Worm (Caenorhabditis elegans) whole organism, L4 larva: Measurements from ENCODE around the gene oac-23.
A peak's percentile ranks its signal among the peaks of the same experiment; 100 is the strongest.

Experiments
- D1046.2 ChIP-seq: fragments of 200-800 bp; sonication (Bioruptor generic); IDR thresholded peaks from 2 replicates; pipeline ENCODE4 v1.3.6; 2022; ENCODE audit warnings: missing genetic modification characterization, missing compliant biosample characterization
- F37D6.2 ChIP-seq: sonication (generic microtip); optimal IDR thresholded peaks from 2 replicates; lab custom pipeline; 2016; ENCODE audit warnings: mild to moderate bottlenecking, missing genetic modification characterization, missing compliant biosample characterization
- F49E8.2 ChIP-seq: sonication (generic microtip); optimal IDR thresholded peaks from 2 replicates; lab custom pipeline; 2016; ENCODE audit warnings: missing compliant biosample characterization, mild to moderate bottlenecking, missing genetic modification characterization, borderline replicate concordance
- R02D3.7 ChIP-seq: fragments of 150-350 bp; sonication (generic microtip); optimal IDR thresholded peaks from 3 replicates; lab custom pipeline; 2014; ENCODE audit warnings: missing biosample characterization, missing genetic modification characterization
- Y75B8A.6 ChIP-seq: fragments of 200-800 bp; sonication (Bioruptor generic); IDR thresholded peaks from 2 replicates; pipeline ENCODE4 v1.3.6; 2022; ENCODE audit warnings: missing genetic modification reagents, missing genetic modification characterization, missing compliant biosample characterization
- ZK546.5 ChIP-seq, 2 experiments: sonication (generic microtip); optimal IDR thresholded peaks; 2 replicates each; lab custom pipeline; 2017; ENCODE audit warnings: missing biosample characterization in 2 of 2, missing genetic modification characterization in 2 of 2
- ceh-32 ChIP-seq: sonication (generic microtip); optimal IDR thresholded peaks from 2 replicates; lab custom pipeline; 2016; ENCODE audit warnings: mild to moderate bottlenecking, missing genetic modification characterization, missing compliant biosample characterization; ENCODE audit not compliant: poor library complexity
- ceh-82 ChIP-seq: sonication (generic microtip); optimal IDR thresholded peaks from 2 replicates; lab custom pipeline; 2017; ENCODE audit warnings: missing biosample characterization, missing genetic modification characterization
- ces-1 ChIP-seq: fragments of 150-350 bp; sonication (generic microtip); optimal IDR thresholded peaks from 4 replicates; lab custom pipeline; 2014; ENCODE audit warnings: missing biosample characterization, missing genetic modification reagents, missing genetic modification characterization
- ctbp-1 ChIP-seq: fragments of 200-800 bp; sonication (Bioruptor generic); IDR thresholded peaks from 2 replicates; pipeline ENCODE4 v1.3.6; 2022; ENCODE audit warnings: missing genetic modification reagents, missing genetic modification characterization, missing compliant biosample characterization
- daf-16 ChIP-seq, 3 experiments: sonication (generic microtip); optimal IDR thresholded peaks; 2 replicates each; lab custom pipeline; 2016 to 2017; ENCODE audit warnings: missing genetic modification characterization in 3 of 3, missing genetic modification reagents in 3 of 3, mild to moderate bottlenecking in 2 of 3, missing compliant biosample characterization in 2 of 3, missing biosample characterization in 1 of 3, moderate library complexity in 1 of 3
- dmd-9 ChIP-seq: fragments of 200-800 bp; sonication (Bioruptor generic); IDR thresholded peaks from 2 replicates; pipeline ENCODE4 v1.3.6; 2022; ENCODE audit warnings: missing genetic modification reagents, missing genetic modification characterization, missing compliant biosample characterization
- dpl-1 ChIP-seq: fragments of 150-350 bp; optimal IDR thresholded peaks from 2 replicates; lab custom pipeline; 2014; ENCODE audit warnings: missing biosample characterization, missing genetic modification reagents, missing genetic modification characterization
- duxl-1 ChIP-seq: sonication (generic microtip); optimal IDR thresholded peaks from 2 replicates; lab custom pipeline; 2016; ENCODE audit warnings: mild to moderate bottlenecking, missing genetic modification characterization, moderate library complexity, missing compliant biosample characterization; ENCODE audit not compliant: poor library complexity
- fkh-10 ChIP-seq: fragments of 150-350 bp; optimal IDR thresholded peaks from 2 replicates; lab custom pipeline; 2014; ENCODE audit warnings: missing biosample characterization, missing genetic modification reagents, missing genetic modification characterization
- fos-1 ChIP-seq: fragments of 150-350 bp; optimal IDR thresholded peaks from 2 replicates; lab custom pipeline; 2014; ENCODE audit warnings: missing biosample characterization, missing genetic modification characterization
- hlh-11 ChIP-seq: fragments of 200-800 bp; sonication (Bioruptor generic); optimal IDR thresholded peaks from 2 replicates; lab custom pipeline; 2018; ENCODE audit warnings: mild to moderate bottlenecking, missing genetic modification characterization, missing compliant biosample characterization
- hlh-30 ChIP-seq: sonication (generic microtip); optimal IDR thresholded peaks from 2 replicates; lab custom pipeline; 2017; ENCODE audit warnings: antibody characterized with exemption, mild to moderate bottlenecking, missing genetic modification characterization, missing compliant biosample characterization; ENCODE audit not compliant: insufficient read depth
- lin-38 ChIP-seq: fragments of 200-800 bp; sonication (Bioruptor generic); IDR thresholded peaks from 2 replicates; pipeline ENCODE4 v1.3.6; 2022; ENCODE audit warnings: missing genetic modification reagents, missing genetic modification characterization, missing compliant biosample characterization
- lin-39 ChIP-seq: fragments of 150-350 bp; optimal IDR thresholded peaks from 2 replicates; lab custom pipeline; 2014; ENCODE audit warnings: missing biosample characterization, missing genetic modification reagents, missing genetic modification characterization
- lir-3 ChIP-seq: sonication (generic microtip); optimal IDR thresholded peaks from 2 replicates; lab custom pipeline; 2016; ENCODE audit warnings: mild to moderate bottlenecking, missing genetic modification characterization, missing compliant biosample characterization
- lsy-2 ChIP-seq, 2 experiments: fragments of 150-350 bp in 1 of 2; sonication (generic microtip) in 1 of 2; optimal IDR thresholded peaks; 2 replicates each; lab custom pipeline; 2014 to 2017; ENCODE audit warnings: missing biosample characterization in 2 of 2, missing genetic modification characterization in 2 of 2
- madf-9 ChIP-seq: fragments of 200-800 bp; sonication (Bioruptor generic); conservative IDR thresholded peaks from 2 replicates; pipeline ENCODE4 v1.3.6; 2022; ENCODE audit warnings: missing genetic modification reagents, missing genetic modification characterization, missing compliant biosample characterization
- mdt-29 ChIP-seq: fragments of 200-800 bp; sonication (Bioruptor generic); IDR thresholded peaks from 2 replicates; pipeline ENCODE4 v1.3.6; 2022; ENCODE audit warnings: missing genetic modification reagents, missing genetic modification characterization, missing compliant biosample characterization
- mxl-3 ChIP-seq: fragments of 200-800 bp; sonication (Bioruptor generic); optimal IDR thresholded peaks from 2 replicates; lab custom pipeline; 2018; ENCODE audit warnings: mild to moderate bottlenecking, missing genetic modification characterization, missing compliant biosample characterization
- nhr-11 ChIP-seq: fragments of 150-350 bp; optimal IDR thresholded peaks from 2 replicates; lab custom pipeline; 2014; ENCODE audit warnings: missing biosample characterization, missing genetic modification characterization
- nhr-111 ChIP-seq: fragments of 200-800 bp; sonication (Bioruptor generic); optimal IDR thresholded peaks from 2 replicates; lab custom pipeline; 2018; ENCODE audit warnings: mild to moderate bottlenecking, missing genetic modification characterization, missing compliant biosample characterization
- nhr-25 ChIP-seq: sonication (generic microtip); optimal IDR thresholded peaks from 2 replicates; lab custom pipeline; 2017; ENCODE audit warnings: missing genetic modification characterization, mild to moderate bottlenecking, missing compliant biosample characterization, antibody characterized with exemption, moderate library complexity, borderline replicate concordance; ENCODE audit not compliant: insufficient read depth
- nhr-28 ChIP-seq: fragments of 150-350 bp; optimal IDR thresholded peaks from 2 replicates; lab custom pipeline; 2014; ENCODE audit warnings: missing biosample characterization, missing genetic modification characterization
- nhr-48 ChIP-seq: sonication (generic microtip); optimal IDR thresholded peaks from 2 replicates; lab custom pipeline; 2016; ENCODE audit warnings: mild to moderate bottlenecking, missing genetic modification characterization, missing compliant biosample characterization
- nhr-77 ChIP-seq: fragments of 150-350 bp; optimal IDR thresholded peaks from 2 replicates; lab custom pipeline; 2014; ENCODE audit warnings: missing biosample characterization, missing genetic modification characterization
- php-3 ChIP-seq: fragments of 200-800 bp; sonication (Bioruptor generic); IDR thresholded peaks from 2 replicates; pipeline ENCODE4 v1.3.6; 2022; ENCODE audit warnings: missing genetic modification reagents, missing genetic modification characterization, missing compliant biosample characterization
- pqm-1 ChIP-seq: sonication (generic microtip); optimal IDR thresholded peaks from 2 replicates; lab custom pipeline; 2017; ENCODE audit warnings: missing biosample characterization, missing genetic modification characterization
- sdz-12 ChIP-seq: fragments of 200-800 bp; sonication (Bioruptor generic); optimal IDR thresholded peaks from 2 replicates; lab custom pipeline; 2018; ENCODE audit warnings: mild to moderate bottlenecking, missing genetic modification characterization, missing compliant biosample characterization
- set-16 ChIP-seq: fragments of 200-800 bp; sonication (Bioruptor generic); IDR thresholded peaks from 2 replicates; pipeline ENCODE4 v1.3.6; 2022; ENCODE audit warnings: missing genetic modification reagents, missing genetic modification characterization, missing compliant biosample characterization
- skn-1 ChIP-seq: fragments of 150-350 bp; optimal IDR thresholded peaks from 2 replicates; lab custom pipeline; 2014; ENCODE audit warnings: missing biosample characterization, missing genetic modification characterization
- snpc-1.2 ChIP-seq: fragments of 200-800 bp; sonication (Bioruptor generic); IDR thresholded peaks from 2 replicates; pipeline ENCODE4 v1.3.6; 2022; ENCODE audit warnings: missing genetic modification reagents, missing genetic modification characterization, missing compliant biosample characterization
- snpc-4 ChIP-seq: fragments of 150-350 bp; optimal IDR thresholded peaks from 2 replicates; lab custom pipeline; 2014; ENCODE audit warnings: missing biosample characterization, missing genetic modification characterization
- spr-3 ChIP-seq: fragments of 200-800 bp; sonication (Bioruptor generic); optimal IDR thresholded peaks from 2 replicates; lab custom pipeline; 2018; ENCODE audit warnings: mild to moderate bottlenecking, missing genetic modification characterization, missing compliant biosample characterization
- unc-130 ChIP-seq: sonication (generic microtip); optimal IDR thresholded peaks from 2 replicates; lab custom pipeline; 2016; ENCODE audit warnings: missing genetic modification reagents, missing genetic modification characterization, missing compliant biosample characterization
- zip-11 ChIP-seq: fragments of 200-800 bp; sonication (Bioruptor generic); IDR thresholded peaks from 2 replicates; pipeline ENCODE4 v1.3.6; 2022; ENCODE audit warnings: missing genetic modification characterization, missing compliant biosample characterization

Gene oac-23

ce11 chrIV:3918160-3918559 lies 36.9 kb downstream of the oac-23 start, which contains the start of gene F56D6.23:
Gene F56D6.23 (plus strand): TSS chrIV:3918460.
- TF ChIP-seq R02D3.7 (tag; lab: Kevin White, UChicago), result no peak
- no peak for TF ChIP-seq duxl-1 (tag; lab: Kevin White, UChicago)
- TF ChIP-seq D1046.2, result no peak
- no peak for TF ChIP-seq ceh-82
- TF ChIP-seq snpc-1.2, result no peak
- TF ChIP-seq hlh-11 (tag; lab: Kevin White, UChicago), result no peak
- TF ChIP-seq zip-11 (GFP tag; lab: Robert Waterston, UW), result no peak
- TF ChIP-seq F37D6.2, result no peak
- TF ChIP-seq set-16 (GFP tag; lab: Robert Waterston, UW), result no peak
- TF ChIP-seq madf-9 (GFP tag; lab: Robert Waterston, UW), result no peak
- no peak for TF ChIP-seq nhr-11 (tag; lab: Kevin White, UChicago)
- no peak for TF ChIP-seq ctbp-1 (GFP tag; lab: Robert Waterston, UW)

- no peak for TF ChIP-seq fos-1 (tag; lab: Kevin White, UChicago)
- no peak for TF ChIP-seq lin-38 (GFP tag; lab: Robert Waterston, UW)
- TF ChIP-seq nhr-48 (tag; lab: Kevin White, UChicago), result no peak
Observed at ce11 chrIV:3919506-3919905, 38.3 kb downstream of the oac-23 start, which contains the start of gene srz-19. Gene srz-19 (plus strand): TSS chrIV:3919806.

- TF ChIP-seq mxl-3 (GFP tag; lab: Kevin White, UChicago), result peak; percentile 17
- TF ChIP-seq lir-3 (tag; lab: Kevin White, UChicago), result no peak
- TF ChIP-seq zip-11 (GFP tag; lab: Robert Waterston, UW), result no peak
- no peak for TF ChIP-seq nhr-111
- no peak for TF ChIP-seq nhr-25 (tag; lab: Kevin White, UChicago)
- TF ChIP-seq spr-3, result no peak
- TF ChIP-seq fos-1 (tag; lab: Kevin White, UChicago), result no peak
- TF ChIP-seq ZK546.5 (tag; optimal IDR thresholded peaks at IDR 0.05; lab: Kevin White, UChicago), result no peak
- no peak for TF ChIP-seq fkh-10
- no peak for TF ChIP-seq dmd-9
- no peak for TF ChIP-seq php-3
- peak; percentile 9 for TF ChIP-seq nhr-77
- TF ChIP-seq ces-1 (GFP tag; lab: Kevin White, UChicago), result no peak
- TF ChIP-seq daf-16 (GFP tag; optimal IDR thresholded peaks at IDR 0.05; lab: Kevin White, UChicago), result no peak
- TF ChIP-seq daf-16 (tag; optimal IDR thresholded peaks at IDR 0.05; lab: Kevin White, UChicago), result peak; percentile 57
- no peak for TF ChIP-seq skn-1 (tag; lab: Kevin White, UChicago)
- no peak for TF ChIP-seq dpl-1
- TF ChIP-seq lsy-2 (tag; optimal IDR thresholded peaks at IDR 0.05; lab: Kevin White, UChicago), result no peak
- no peak for TF ChIP-seq duxl-1 (tag; lab: Kevin White, UChicago)
- TF ChIP-seq R02D3.7 (tag; lab: Kevin White, UChicago), result no peak
- no peak for TF ChIP-seq mdt-29 (GFP tag; lab: Robert Waterston, UW)
- no peak for TF ChIP-seq F49E8.2 (tag; lab: Kevin White, UChicago)
- TF ChIP-seq hlh-11 (tag; lab: Kevin White, UChicago), result peak; percentile 58
- TF ChIP-seq sdz-12 (GFP tag; lab: Kevin White, UChicago), result no peak
- no peak for TF ChIP-seq snpc-1.2
- peak; percentile 78 for TF ChIP-seq pqm-1 (tag; lab: Kevin White, UChicago)
- no peak for TF ChIP-seq nhr-11 (tag; lab: Kevin White, UChicago)
- TF ChIP-seq lin-39 (tag; lab: Kevin White, UChicago), result no peak
- no peak for TF ChIP-seq snpc-4 (tag; lab: Kevin White, UChicago)
- peak; percentile 63 for TF ChIP-seq nhr-28
- no peak for TF ChIP-seq lin-38 (GFP tag; lab: Robert Waterston, UW)
- no peak for TF ChIP-seq Y75B8A.6 (GFP tag; lab: Robert Waterston, UW)
- no peak for TF ChIP-seq ceh-32 (tag; lab: Kevin White, UChicago)
- no peak for TF ChIP-seq hlh-30
- TF ChIP-seq unc-130 (GFP tag; lab: Kevin White, UChicago), result no peak
- TF ChIP-seq, all 104 proteins: peak for 6
Observed at ce11 chrIV:3921898-3922297, 40.7 kb downstream of the oac-23 start, which contains the start of gene clec-67. Gene clec-67 (plus strand): TSS chrIV:3922165.
